Worm (Caenorhabditis elegans) whole organism, early embryonic: Measurements from ENCODE around the gene srh-182.
"Not testable (repeated sequence)": the region's sequence is repeated elsewhere in the genome, so short reads cannot be mapped to it uniquely, and the experiment has no call there.

Experiments
- B0310.2 ChIP-seq: sonication (generic microtip); optimal IDR thresholded peaks from 2 replicates; lab custom pipeline; 2016; ENCODE audit warnings: mild to moderate bottlenecking, missing genetic modification characterization, missing compliant biosample characterization
- F13C5.2 ChIP-seq: sonication (generic microtip); optimal IDR thresholded peaks from 2 replicates; lab custom pipeline; 2017; ENCODE audit warnings: mild to moderate bottlenecking, missing genetic modification characterization, inconsistent platforms, missing compliant biosample characterization
- aly-1 ChIP-seq: sonication (generic microtip); optimal IDR thresholded peaks from 2 replicates; lab custom pipeline; 2016; ENCODE audit warnings: missing genetic modification characterization, missing compliant biosample characterization
- ama-1 ChIP-seq: fragments of 150-350 bp; optimal IDR thresholded peaks from 2 replicates; lab custom pipeline; 2014
- ceh-13 ChIP-seq: fragments of 200-800 bp; sonication (Bioruptor generic); optimal IDR thresholded peaks from 2 replicates; lab custom pipeline; 2018; ENCODE audit warnings: mild to moderate bottlenecking, missing genetic modification characterization, missing compliant biosample characterization
- ceh-36 ChIP-seq: sonication (generic microtip); optimal IDR thresholded peaks from 2 replicates; lab custom pipeline; 2016; ENCODE audit warnings: missing genetic modification characterization, inconsistent platforms, missing compliant biosample characterization
- ets-7 ChIP-seq: sonication (generic microtip); optimal IDR thresholded peaks from 2 replicates; lab custom pipeline; 2016; ENCODE audit warnings: missing genotype, missing genetic modification characterization, missing compliant biosample characterization
- flt-1 ChIP-seq: fragments of 200-800 bp; sonication (Bioruptor generic); IDR thresholded peaks from 2 replicates; pipeline ENCODE4 v1.3.6; 2022; ENCODE audit warnings: missing genetic modification characterization, missing compliant biosample characterization
- hmbx-1 ChIP-seq: sonication (generic microtip); optimal IDR thresholded peaks from 2 replicates; lab custom pipeline; 2016; ENCODE audit warnings: mild to moderate bottlenecking, missing genetic modification characterization, missing compliant biosample characterization
- hmg-4 ChIP-seq: fragments of 200-800 bp; sonication (Bioruptor generic); optimal IDR thresholded peaks from 2 replicates; lab custom pipeline; 2018; ENCODE audit warnings: mild to moderate bottlenecking, missing genetic modification characterization, missing compliant biosample characterization
- hnd-1 ChIP-seq: sonication (generic microtip); optimal IDR thresholded peaks from 2 replicates; lab custom pipeline; 2016; ENCODE audit warnings: missing genetic modification characterization, missing compliant biosample characterization
- pes-1 ChIP-seq: fragments of 200-800 bp; sonication (Bioruptor generic); IDR thresholded peaks from 2 replicates; pipeline ENCODE4 v1.3.6; 2022; ENCODE audit warnings: missing genetic modification reagents, missing genetic modification characterization, missing compliant biosample characterization
- scrt-1 ChIP-seq: fragments of 200-800 bp; sonication (Bioruptor generic); IDR thresholded peaks from 2 replicates; pipeline ENCODE4 v1.3.6; 2022; ENCODE audit warnings: missing genetic modification characterization, missing compliant biosample characterization
- sea-1 ChIP-seq: fragments of 200-800 bp; sonication (Bioruptor generic); conservative IDR thresholded peaks from 2 replicates; pipeline ENCODE4 v1.3.6; 2022; ENCODE audit warnings: missing genetic modification characterization, missing compliant biosample characterization
- tbx-11 ChIP-seq: fragments of 200-800 bp; sonication (Bioruptor generic); IDR thresholded peaks from 2 replicates; pipeline ENCODE4 v1.3.6; 2022; ENCODE audit warnings: missing genetic modification characterization, missing compliant biosample characterization
- tbx-37 ChIP-seq: fragments of 200-800 bp; sonication (Bioruptor generic); conservative IDR thresholded peaks from 2 replicates; pipeline ENCODE4 v1.3.6; 2022; ENCODE audit warnings: missing genetic modification reagents, missing genetic modification characterization, missing compliant biosample characterization
- tra-4 ChIP-seq: sonication (generic microtip); optimal IDR thresholded peaks from 2 replicates; lab custom pipeline; 2017; ENCODE audit warnings: missing genetic modification characterization, missing compliant biosample characterization

srh-182 gene

ce11 chrV:18444118-18444517 is 29.2 kb downstream of the srh-182 start, which contains the start of gene ZK228.1:
Gene ZK228.1 (plus strand): TSS chrV:18444418.
- TF ChIP-seq hmbx-1 (no peak), scrt-1 (GFP tag; lab: Robert Waterston, UW) (no peak), hmg-4 (no peak), pes-1 (GFP tag; lab: Robert Waterston, UW) (no peak), hnd-1 (tag; lab: Kevin White, UChicago) (no peak), ets-7 (tag; lab: Kevin White, UChicago) (no peak), tbx-37 (GFP tag; lab: Robert Waterston, UW) (no peak), ceh-13 (no peak), tra-4 (tag; lab: Kevin White, UChicago) (no peak), ama-1 (no peak), sea-1 (GFP tag; lab: Robert Waterston, UW) (no peak), tbx-11 (no peak), F13C5.2 (tag; lab: Kevin White, UChicago) (no peak), B0310.2 (tag; lab: Kevin White, UChicago) (no peak), ceh-36 (no peak), aly-1 (tag; lab: Kevin White, UChicago) (no peak), flt-1 (GFP tag; lab: Robert Waterston, UW) (no peak)

ce11 chrV:18439469-18439868 is 33.8 kb downstream of the srh-182 start, which contains the start of gene ZK262.9:
Gene ZK262.9 (plus strand): TSS chrV:18439769.
- TF ChIP-seq ama-1; tra-4 (tag; lab: Kevin White, UChicago); sea-1 (GFP tag; lab: Robert Waterston, UW): not testable (repeated sequence)

- no peak for TF ChIP-seq ceh-13
- no peak for TF ChIP-seq sea-1 (GFP tag; lab: Robert Waterston, UW)
- no peak for TF ChIP-seq flt-1 (GFP tag; lab: Robert Waterston, UW)
- no peak for TF ChIP-seq F13C5.2 (tag; lab: Kevin White, UChicago)
- no peak for TF ChIP-seq ets-7 (tag; lab: Kevin White, UChicago)
- TF ChIP-seq scrt-1 (GFP tag; lab: Robert Waterston, UW): no peak
- no peak for TF ChIP-seq ama-1
- no peak for TF ChIP-seq hnd-1 (tag; lab: Kevin White, UChicago)
- no peak for TF ChIP-seq tbx-37 (GFP tag; lab: Robert Waterston, UW)
- no peak for TF ChIP-seq tbx-11
- TF ChIP-seq hmg-4: no peak
- no peak for TF ChIP-seq aly-1 (tag; lab: Kevin White, UChicago)
- TF ChIP-seq hmbx-1: no peak
- no peak for TF ChIP-seq pes-1 (GFP tag; lab: Robert Waterston, UW)
- TF ChIP-seq ceh-36: no peak
- TF ChIP-seq B0310.2 (tag; lab: Kevin White, UChicago): no peak
- TF ChIP-seq tra-4 (tag; lab: Kevin White, UChicago): no peak
Measured at ce11 chrV:18438081-18438480, 35.2 kb downstream of the srh-182 start, which contains the start of gene ZK262.8. Gene ZK262.8 (plus strand): TSS chrV:18438381.

- no peak for TF ChIP-seq hnd-1 (tag; lab: Kevin White, UChicago)
- no peak for TF ChIP-seq pes-1 (GFP tag; lab: Robert Waterston, UW)
- TF ChIP-seq F13C5.2 (tag; lab: Kevin White, UChicago): no peak
- TF ChIP-seq ets-7 (tag; lab: Kevin White, UChicago): no peak
- TF ChIP-seq ceh-13: no peak
- no peak for TF ChIP-seq tbx-11
Measured at ce11 chrV:18434961-18435360, 38.4 kb downstream of the srh-182 start, which contains the start of gene ZK262.20. Gene ZK262.20 (minus strand): TSS chrV:18435061.

ce11 chrV:18431450-18431849 is 41.9 kb downstream of the srh-182 start, which contains the start of gene srw-82:
Gene srw-82 (plus strand): TSS chrV:18431750.
- TF ChIP-seq sea-1 (GFP tag; lab: Robert Waterston, UW) (no peak), B0310.2 (tag; lab: Kevin White, UChicago) (no peak), tra-4 (tag; lab: Kevin White, UChicago) (no peak), ceh-13 (no peak), ets-7 (tag; lab: Kevin White, UChicago) (no peak), hmg-4 (no peak), aly-1 (tag; lab: Kevin White, UChicago) (no peak), scrt-1 (GFP tag; lab: Robert Waterston, UW) (no peak), hmbx-1 (no peak), ceh-36 (no peak), hnd-1 (tag; lab: Kevin White, UChicago) (no peak), flt-1 (GFP tag; lab: Robert Waterston, UW) (no peak), tbx-11 (no peak), F13C5.2 (tag; lab: Kevin White, UChicago) (no peak), pes-1 (GFP tag; lab: Robert Waterston, UW) (no peak), tbx-37 (GFP tag; lab: Robert Waterston, UW) (no peak), ama-1 (no peak)

ce11 chrV:18430826-18431225 is 42.5 kb downstream of the srh-182 start:
- TF ChIP-seq tbx-37 (GFP tag; lab: Robert Waterston, UW) (no peak), sea-1 (GFP tag; lab: Robert Waterston, UW) (no peak), scrt-1 (GFP tag; lab: Robert Waterston, UW) (no peak), F13C5.2 (tag; lab: Kevin White, UChicago) (no peak), pes-1 (GFP tag; lab: Robert Waterston, UW) (no peak), tbx-11 (no peak), B0310.2 (tag; lab: Kevin White, UChicago) (no peak), tra-4 (tag; lab: Kevin White, UChicago) (no peak), aly-1 (tag; lab: Kevin White, UChicago) (no peak), hmg-4 (no peak)

ce11 chrV:18426280-18426679 is 47.0 kb downstream of the srh-182 start, which contains the start of gene srw-83:
Gene srw-83 (plus strand): TSS chrV:18426580.
- TF ChIP-seq tbx-11 (no peak), F13C5.2 (tag; lab: Kevin White, UChicago) (no peak), B0310.2 (tag; lab: Kevin White, UChicago) (no peak), pes-1 (GFP tag; lab: Robert Waterston, UW) (no peak), hmbx-1 (no peak), flt-1 (GFP tag; lab: Robert Waterston, UW) (no peak), tbx-37 (GFP tag; lab: Robert Waterston, UW) (no peak), ets-7 (tag; lab: Kevin White, UChicago) (no peak), ceh-36 (no peak), ceh-13 (no peak), tra-4 (tag; lab: Kevin White, UChicago) (no peak), sea-1 (GFP tag; lab: Robert Waterston, UW) (no peak), hmg-4 (no peak), aly-1 (tag; lab: Kevin White, UChicago) (no peak), scrt-1 (GFP tag; lab: Robert Waterston, UW) (no peak), hnd-1 (tag; lab: Kevin White, UChicago) (no peak), ama-1 (no peak)
